Fruit fly (Drosophila melanogaster): Measurements from ENCODE around the gene CG11656.

The CG11656 gene

DNA sequence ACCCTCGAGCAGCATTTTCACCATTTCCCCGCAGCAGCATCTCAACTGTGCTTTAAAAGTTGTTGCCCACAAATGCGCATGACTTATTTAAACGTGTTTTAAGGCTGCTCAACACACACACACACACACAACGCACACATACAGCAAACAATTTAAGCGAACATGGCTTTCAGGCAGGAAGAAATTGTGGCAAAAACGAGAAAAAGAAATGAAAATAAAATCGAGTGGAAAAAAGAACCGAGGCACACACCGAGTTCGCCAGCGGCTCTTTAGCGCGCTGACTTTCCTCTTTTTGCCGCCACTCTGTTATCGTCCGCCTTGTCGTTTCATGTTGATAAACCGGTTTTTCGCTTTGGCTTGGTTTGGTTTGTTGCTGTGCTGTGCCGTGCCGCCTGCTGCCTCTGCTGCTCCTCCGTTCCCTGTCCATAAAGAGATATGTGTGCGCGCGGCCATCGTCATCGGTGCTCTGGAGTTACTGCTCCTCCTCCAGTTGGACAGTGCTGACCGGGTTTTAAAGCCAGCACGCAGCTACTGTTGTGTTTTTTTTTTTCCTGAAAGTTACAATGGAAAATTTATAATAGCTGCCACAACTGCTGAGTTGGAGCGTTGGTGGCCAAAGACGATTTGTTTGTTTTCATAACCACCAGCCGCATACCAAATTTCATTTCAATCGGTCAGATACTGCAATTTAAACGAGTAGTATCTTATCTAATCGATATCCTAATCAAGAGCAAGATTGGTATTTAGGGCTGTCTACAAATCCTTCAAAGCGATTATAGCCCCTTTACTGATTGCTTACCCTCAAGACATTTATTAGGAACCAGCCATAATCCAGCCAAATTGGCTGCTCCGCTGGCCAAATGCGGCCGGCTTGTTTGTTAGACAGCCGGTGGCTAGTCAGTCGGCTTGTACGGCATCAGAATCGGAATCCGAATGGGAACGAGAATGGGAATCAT lies 6.4 kb downstream of the CG11656 start (continued):
- TF ChIP-seq cg (GFP tag; optimal IDR thresholded peaks at IDR 0.05), result peak; percentile 69
- TF ChIP-seq lola (GFP tag; optimal IDR thresholded peaks at IDR 0.05), result no peak
- no peak for TF ChIP-seq CG18599 (GFP tag; optimal IDR thresholded peaks at IDR 0.05)
- no peak for TF ChIP-seq bigmax (GFP tag; optimal IDR thresholded peaks at IDR 0.05)
- no peak for TF ChIP-seq eve (GFP tag; optimal IDR thresholded peaks at IDR 0.05)
- no peak for TF ChIP-seq CG12391 (tag; optimal IDR thresholded peaks at IDR 0.05)
- TF ChIP-seq fd96Cb (tag; optimal IDR thresholded peaks at IDR 0.05), result no peak
- TF ChIP-seq pita (GFP tag; optimal IDR thresholded peaks at IDR 0.05), result no peak
- no peak for TF ChIP-seq CG10267 (tag; optimal IDR thresholded peaks at IDR 0.05)
- no peak for TF ChIP-seq jigr1 (GFP tag; IDR thresholded peaks at IDR 0.05)
- TF ChIP-seq sisA (GFP tag; IDR thresholded peaks at IDR 0.05), result no peak
- TF ChIP-seq fu2 (GFP tag; optimal IDR thresholded peaks at IDR 0.05), result no peak
- no peak for TF ChIP-seq ATbp (GFP tag; optimal IDR thresholded peaks at IDR 0.05)
- no peak for TF ChIP-seq Atf3 (GFP tag; optimal IDR thresholded peaks at IDR 0.05)
- no peak for TF ChIP-seq Dad (GFP tag; optimal IDR thresholded peaks at IDR 0.05)
- peak; percentile 20 for TF ChIP-seq en (GFP tag; optimal IDR thresholded peaks at IDR 0.05)
- TF ChIP-seq CG2120 (GFP tag; optimal IDR thresholded peaks at IDR 0.05), result peak; percentile 59
- no peak for TF ChIP-seq Dref (GFP tag; IDR thresholded peaks at IDR 0.05)
- TF ChIP-seq CG11247 (GFP tag; IDR thresholded peaks at IDR 0.05), result no peak
- peak; percentile 16 for TF ChIP-seq CG3281 (GFP tag; optimal IDR thresholded peaks at IDR 0.05)
- TF ChIP-seq jing (GFP tag; optimal IDR thresholded peaks at IDR 0.05), result no peak
- TF ChIP-seq dati (GFP tag; IDR thresholded peaks at IDR 0.05), result no peak
- no peak for TF ChIP-seq Dek (tag; optimal IDR thresholded peaks at IDR 0.05)
- TF ChIP-seq CG31441 (GFP tag; IDR thresholded peaks at IDR 0.05), result no peak
- TF ChIP-seq CG8924 (tag; optimal IDR thresholded peaks at IDR 0.05), result no peak
- no peak for TF ChIP-seq ssp (GFP tag; IDR thresholded peaks at IDR 0.05)
- TF ChIP-seq CG2712 (tag; optimal IDR thresholded peaks at IDR 0.05), result peak; percentile 18
- no peak for TF ChIP-seq gsb-n (tag; optimal IDR thresholded peaks at IDR 0.05)
- no peak for TF ChIP-seq Optix (GFP tag; IDR thresholded peaks at IDR 0.05)
- no peak for TF ChIP-seq CG8388 (GFP tag; optimal IDR thresholded peaks at IDR 0.05)
- no peak for TF ChIP-seq CG6791 (GFP tag; IDR thresholded peaks at IDR 0.05; ENCODE audit: partially characterized antibody)
- TF ChIP-seq dm (GFP tag; optimal IDR thresholded peaks at IDR 0.05), result no peak
- no peak for TF ChIP-seq Lim3 (GFP tag; IDR thresholded peaks at IDR 0.05)
- TF ChIP-seq CG16863 (GFP tag; optimal IDR thresholded peaks at IDR 0.05), result no peak
- no peak for TF ChIP-seq ase (GFP tag; IDR thresholded peaks at IDR 0.05)
- no peak for TF ChIP-seq TFAM (GFP tag; optimal IDR thresholded peaks at IDR 0.05)
- no peak for TF ChIP-seq pan (optimal IDR thresholded peaks at IDR 0.05)
- peak in 1 of 2 experiments; percentile 4 for TF ChIP-seq pan (GFP tag; optimal IDR thresholded peaks at IDR 0.05 in 1 of 2, IDR thresholded peaks at IDR 0.05 in 1 of 2)
- no peak; the same call in none of the 2 replicates for TF ChIP-seq crol (GFP tag; IDR thresholded peaks at IDR 0.05)
- no peak for TF ChIP-seq ara (GFP tag; IDR thresholded peaks at IDR 0.05)
- TF ChIP-seq Sox102F (GFP tag; optimal IDR thresholded peaks at IDR 0.05), result no peak
- TF ChIP-seq Xrp1 (GFP tag; IDR thresholded peaks at IDR 0.05), result no peak
- TF ChIP-seq CG14667 (GFP tag; IDR thresholded peaks at IDR 0.05), result no peak
- no peak for TF ChIP-seq E2f1 (GFP tag; IDR thresholded peaks at IDR 0.05)
- no peak for TF ChIP-seq Gug (GFP tag; IDR thresholded peaks at IDR 0.05)
- TF ChIP-seq grn (GFP tag; optimal IDR thresholded peaks at IDR 0.05), result peak; percentile 88
- no peak for TF ChIP-seq run (tag; optimal IDR thresholded peaks at IDR 0.05)
- TF ChIP-seq CG18619 (GFP tag; optimal IDR thresholded peaks at IDR 0.05), result no peak
- TF ChIP-seq Deaf1 (tag; optimal IDR thresholded peaks at IDR 0.05), result peak; percentile 43

Data from whole organism, embryonic.